Fruit fly (Drosophila melanogaster): ENCODE results near the gene aspr.

aspr gene

dm6 chrX:20173464-20173995 is 25.6 kb downstream of the aspr start, which contains the start of gene AnxB10 (continued):
- no peak for TF ChIP-seq chinmo (GFP tag; IDR thresholded peaks at IDR 0.05; ENCODE audit: partially characterized antibody)
- TF ChIP-seq Dip2 (GFP tag; IDR thresholded peaks at IDR 0.05) = no peak
- peak; percentile 26 for TF ChIP-seq Hr3 (GFP tag; optimal IDR thresholded peaks at IDR 0.05)
- 0 out of 4 replicates have a peak, but pooled peaks have one; percentile 20 for TF ChIP-seq Gug (GFP tag; IDR thresholded peaks at IDR 0.05)
- TF ChIP-seq hkb (optimal IDR thresholded peaks at IDR 0.05) = no peak
- TF ChIP-seq hkb (GFP tag; IDR thresholded peaks at IDR 0.05) = peak; percentile 67
- 0 out of 2 replicates have a peak, but pooled peaks have one; percentile 25 for TF ChIP-seq CG32772 (GFP tag; IDR thresholded peaks at IDR 0.05)
- TF ChIP-seq toy (GFP tag; IDR thresholded peaks at IDR 0.05) = no peak
- peak; percentile 40 for TF ChIP-seq btn (GFP tag; optimal IDR thresholded peaks at IDR 0.05)
- peak; percentile 73 for TF ChIP-seq dysf (GFP tag; IDR thresholded peaks at IDR 0.05)
- TF ChIP-seq Bdp1 (GFP tag; optimal IDR thresholded peaks at IDR 0.05) = peak; percentile 1
- TF ChIP-seq gce (GFP tag; IDR thresholded peaks at IDR 0.05) = no peak
- TF ChIP-seq Hand (GFP tag; optimal IDR thresholded peaks at IDR 0.05) = peak; percentile 7
- TF ChIP-seq Ptx1 (GFP tag; IDR thresholded peaks at IDR 0.05) = peak; percentile 69
- TF ChIP-seq gcm (GFP tag; optimal IDR thresholded peaks at IDR 0.05) = peak; percentile 1
- peak; percentile 39 for TF ChIP-seq CG17385 (GFP tag; optimal IDR thresholded peaks at IDR 0.05)
- no peak for TF ChIP-seq odd (GFP tag; optimal IDR thresholded peaks at IDR 0.05)
- no peak for TF ChIP-seq CG11398 (GFP tag; optimal IDR thresholded peaks at IDR 0.05)
- peak; percentile 67 for TF ChIP-seq fd96Cb (tag; optimal IDR thresholded peaks at IDR 0.05)
- TF ChIP-seq eyg (GFP tag; optimal IDR thresholded peaks at IDR 0.05) = no peak
- peak; percentile 53 to 83 for TF ChIP-seq bsh (GFP tag; optimal IDR thresholded peaks at IDR 0.05)
- TF ChIP-seq CG9609 (GFP tag; optimal IDR thresholded peaks at IDR 0.05) = peak; percentile 0
- peak; percentile 28 for TF ChIP-seq lilli (GFP tag; optimal IDR thresholded peaks at IDR 0.05)
- TF ChIP-seq CG7745 (tag; optimal IDR thresholded peaks at IDR 0.05) = no peak
- peak; percentile 46 for TF ChIP-seq CG10267 (tag; optimal IDR thresholded peaks at IDR 0.05)
- peak; percentile 20 for TF ChIP-seq jing (GFP tag; optimal IDR thresholded peaks at IDR 0.05)
- TF ChIP-seq Ada2b (GFP tag; IDR thresholded peaks at IDR 0.05) = peak; percentile 63
- TF ChIP-seq CG3726 (GFP tag; IDR thresholded peaks at IDR 0.05) = no peak
- TF ChIP-seq CG10274 (GFP tag; optimal IDR thresholded peaks at IDR 0.05) = peak; percentile 14
- TF ChIP-seq CG17802 (tag; optimal IDR thresholded peaks at IDR 0.05) = no peak
- TF ChIP-seq klu (GFP tag; IDR thresholded peaks at IDR 0.05) = no peak
- TF ChIP-seq CG8089 (GFP tag; optimal IDR thresholded peaks at IDR 0.05) = peak; percentile 35
- no peak for TF ChIP-seq ato (GFP tag; IDR thresholded peaks at IDR 0.05; ENCODE audit: partially characterized antibody)
- no peak for TF ChIP-seq CG9817 (tag; optimal IDR thresholded peaks at IDR 0.05)
- TF ChIP-seq CG15073 (GFP tag; optimal IDR thresholded peaks at IDR 0.05) = no peak
- TF ChIP-seq E2f1 (GFP tag; IDR thresholded peaks at IDR 0.05) = 0 out of 2 replicates have a peak, but pooled peaks have one; percentile 26
- peak; percentile 7 for TF ChIP-seq CG15601 (tag; optimal IDR thresholded peaks at IDR 0.05)
- 0 out of 2 replicates have a peak, but pooled peaks have one; percentile 48 for TF ChIP-seq seq (GFP tag; IDR thresholded peaks at IDR 0.05)
- peak; percentile 12 for TF ChIP-seq maf-S (GFP tag; optimal IDR thresholded peaks at IDR 0.05)
- peak; percentile 39 for TF ChIP-seq Nf-YC (tag; optimal IDR thresholded peaks at IDR 0.05)
- no peak for TF ChIP-seq zf30C (GFP tag; optimal IDR thresholded peaks at IDR 0.05)
- TF ChIP-seq bab2 (GFP tag; optimal IDR thresholded peaks at IDR 0.05) = peak; percentile 31
- no peak for TF ChIP-seq Sry-β (GFP tag; optimal IDR thresholded peaks at IDR 0.05)
- peak; percentile 36 for TF ChIP-seq HLH54F (GFP tag; optimal IDR thresholded peaks at IDR 0.05)
- TF ChIP-seq CG13296 (GFP tag; optimal IDR thresholded peaks at IDR 0.05) = peak; percentile 74
- TF ChIP-seq CG10654 (GFP tag; optimal IDR thresholded peaks at IDR 0.05) = peak; percentile 56
- peak; percentile 71 for TF ChIP-seq Sox102F (GFP tag; optimal IDR thresholded peaks at IDR 0.05)
- peak; percentile 58 for TF ChIP-seq row (GFP tag; IDR thresholded peaks at IDR 0.05)
- 0 out of 2 replicates have a peak, but pooled peaks have one; percentile 22 for TF ChIP-seq ara (GFP tag; IDR thresholded peaks at IDR 0.05)
- 0 out of 2 replicates have a peak, but pooled peaks have one; percentile 25 for TF ChIP-seq CG31224 (GFP tag; IDR thresholded peaks at IDR 0.05)
- TF ChIP-seq CG34224 (GFP tag; IDR thresholded peaks at IDR 0.05; ENCODE audit: partially characterized antibody) = no peak

All from whole organism, embryonic.